Fruit fly (Drosophila melanogaster): ENCODE results near the gene CG13728.
A peak's percentile ranks its signal among the peaks of the same experiment; 100 is the strongest.

Gene CG13728

dm6 chr3L:17415967-17416749, 33.6 kb upstream of the CG13728 start (continued):
- TF ChIP-seq Elba2 (GFP tag; optimal IDR thresholded peaks at IDR 0.05) (peak; percentile 83), dysf (GFP tag; IDR thresholded peaks at IDR 0.05) (0 out of 3 replicates have a peak, but pooled peaks have one; percentile 17), CG16815 (GFP tag; optimal IDR thresholded peaks at IDR 0.05) (peak; percentile 69), danr (GFP tag; IDR thresholded peaks at IDR 0.05) (no peak), CG18011 (GFP tag; optimal IDR thresholded peaks at IDR 0.05) (no peak), salm (tag; optimal IDR thresholded peaks at IDR 0.05) (no peak), CG6689 (GFP tag; IDR thresholded peaks at IDR 0.05) (peak; percentile 49), jumu (GFP tag; optimal IDR thresholded peaks at IDR 0.05) (peak; percentile 28), Usf (GFP tag; optimal IDR thresholded peaks at IDR 0.05) (peak; percentile 45), Rx (GFP tag; IDR thresholded peaks at IDR 0.05) (no peak), Atf-2 (GFP tag; optimal IDR thresholded peaks at IDR 0.05) (peak; percentile 8), gt (GFP tag; IDR thresholded peaks at IDR 0.05) (no peak; the same call in 1 of the 2 replicates), CG3065 (GFP tag; optimal IDR thresholded peaks at IDR 0.05) (peak; percentile 30), pum (GFP tag; optimal IDR thresholded peaks at IDR 0.05) (peak; percentile 42), eve (GFP tag; optimal IDR thresholded peaks at IDR 0.05) (peak in 1 of 2 experiments; percentile 83), Antp (GFP tag; optimal IDR thresholded peaks at IDR 0.05) (no peak), phol (tag; optimal IDR thresholded peaks at IDR 0.05) (peak; percentile 66), CG18619 (GFP tag; optimal IDR thresholded peaks at IDR 0.05) (peak; percentile 12), CG2120 (GFP tag; optimal IDR thresholded peaks at IDR 0.05) (peak; percentile 40), aop (GFP tag; IDR thresholded peaks at IDR 0.05) (no peak), Dek (tag; optimal IDR thresholded peaks at IDR 0.05) (no peak), BEAF-32 (GFP tag; optimal IDR thresholded peaks at IDR 0.05) (no peak), Nf-YB (GFP tag; optimal IDR thresholded peaks at IDR 0.05) (peak; percentile 28), CG12391 (tag; optimal IDR thresholded peaks at IDR 0.05) (peak; percentile 67), CG13775 (GFP tag; optimal IDR thresholded peaks at IDR 0.05) (peak; percentile 69), en (GFP tag; optimal IDR thresholded peaks at IDR 0.05) (no peak), Opbp (GFP tag; IDR thresholded peaks at IDR 0.05; ENCODE audit: partially characterized antibody) (no peak)

- TF ChIP-seq sens (GFP tag) (peak; percentile 54), Ets65A (GFP tag) (peak; percentile 39), zen (tag; optimal IDR thresholded peaks at IDR 0.05) (peak; percentile 53), lola (GFP tag; optimal IDR thresholded peaks at IDR 0.05) (no peak), Med (GFP tag) (peak; percentile 54), CG1647 (GFP tag; optimal IDR thresholded peaks at IDR 0.05) (no peak), CG4404 (GFP tag; IDR thresholded peaks at IDR 0.05) (0 out of 2 replicates have a peak, but pooled peaks have one; percentile 7), vvl (GFP tag; IDR thresholded peaks at IDR 0.05) (0 out of 2 replicates have a peak, but pooled peaks have one; percentile 8)
These were observed 29.6 kb upstream of the CG13728 start for dm6 chr3L:17412146-17412545.

- TF ChIP-seq hb (GFP tag; IDR thresholded peaks at IDR 0.05; ENCODE audit: partially characterized antibody) = no peak
- no peak for TF ChIP-seq sc (optimal IDR thresholded peaks at IDR 0.05)
- TF ChIP-seq sc (GFP tag; optimal IDR thresholded peaks at IDR 0.05) = no peak
- TF ChIP-seq mirr (GFP tag; optimal IDR thresholded peaks at IDR 0.05) = peak; percentile 4
- TF ChIP-seq CG15479 (GFP tag; optimal IDR thresholded peaks at IDR 0.05) = peak; percentile 64
These were observed 28.7 kb upstream of the CG13728 start for dm6 chr3L:17411273-17411672.

Data from whole organism, embryonic.